Fruit fly (Drosophila melanogaster): ENCODE measurements around the gene Prosbeta6.

Gene Prosbeta6

DNA sequence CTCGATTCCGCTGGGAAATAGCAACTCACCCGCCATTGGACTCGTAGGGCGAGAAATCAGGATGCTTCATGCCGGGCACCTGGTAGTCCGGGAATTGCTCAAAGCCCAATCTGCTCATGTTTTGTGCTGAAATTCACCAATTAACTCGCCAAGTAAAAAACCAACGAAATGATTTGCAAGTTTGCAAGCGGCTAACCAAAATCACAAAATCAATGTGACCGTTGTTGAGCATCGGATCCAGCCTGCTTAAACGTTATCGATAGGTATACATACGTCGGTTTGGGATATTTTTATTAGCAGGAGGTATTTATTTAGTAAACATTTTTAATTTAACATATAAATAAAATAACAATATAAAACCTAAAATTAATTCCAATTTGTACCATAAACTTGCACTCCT is at the start of gene Prosbeta6:
TSS of gene Prosbeta6 (minus strand) at position 218 of the 400 bp plus-strand sequence.
- TF ChIP-seq pan (optimal IDR thresholded peaks at IDR 0.05) (no peak), usp (GFP tag; optimal IDR thresholded peaks at IDR 0.05) (no peak), Dll (optimal IDR thresholded peaks at IDR 0.05) (no peak), CG8478 (optimal IDR thresholded peaks at IDR 0.05) (no peak), psq (optimal IDR thresholded peaks at IDR 0.05) (no peak), EcR (GFP tag; optimal IDR thresholded peaks at IDR 0.05) (no peak)

DNA sequence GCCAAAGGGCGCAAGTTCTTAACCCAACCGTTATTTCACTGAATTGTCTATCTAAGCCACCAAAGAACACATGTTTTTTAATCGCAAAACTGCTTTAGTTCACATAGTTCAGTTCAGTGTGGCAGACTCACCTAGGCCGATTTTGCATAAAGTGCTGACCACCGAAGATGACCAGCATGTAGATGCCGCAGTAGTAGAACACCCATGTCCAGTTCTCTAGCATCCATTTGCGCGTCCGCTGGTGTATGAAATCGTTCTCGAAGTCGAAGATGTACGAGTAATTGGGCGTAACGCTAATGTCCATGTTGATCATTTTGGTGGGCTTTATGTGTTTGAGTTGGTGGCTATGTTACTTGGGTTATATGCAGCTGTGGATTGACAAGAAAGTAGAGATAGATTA is 48.9 kb upstream of the Prosbeta6 start:
- TF ChIP-seq CG8478 (optimal IDR thresholded peaks at IDR 0.05) (no peak), psq (optimal IDR thresholded peaks at IDR 0.05) (no peak), EcR (GFP tag; optimal IDR thresholded peaks at IDR 0.05) (no peak), pan (optimal IDR thresholded peaks at IDR 0.05) (no peak), Dll (optimal IDR thresholded peaks at IDR 0.05) (no peak), usp (GFP tag; optimal IDR thresholded peaks at IDR 0.05) (no peak)

DNA sequence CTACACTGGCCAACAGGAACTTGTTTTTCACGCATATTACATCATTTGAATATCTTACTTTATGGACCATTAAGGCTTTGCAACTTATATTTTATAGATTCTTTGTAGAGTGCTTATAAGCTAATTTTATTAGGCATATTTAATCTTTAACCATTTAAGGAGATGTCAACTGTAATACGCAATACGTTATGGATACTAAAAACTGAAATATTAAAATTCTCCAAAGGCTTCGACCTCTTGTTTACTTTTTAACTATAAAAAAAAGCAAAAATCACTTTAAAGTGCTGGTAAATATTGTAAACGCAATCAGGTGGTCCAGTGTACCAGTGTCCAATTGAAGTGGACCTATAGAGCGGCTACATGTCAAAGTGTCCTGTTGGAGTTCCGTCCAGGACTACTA is 46.8 kb upstream of the Prosbeta6 start:
- TF ChIP-seq CG8478 (optimal IDR thresholded peaks at IDR 0.05) (no peak), usp (GFP tag; optimal IDR thresholded peaks at IDR 0.05) (no peak), EcR (GFP tag; optimal IDR thresholded peaks at IDR 0.05) (no peak), psq (optimal IDR thresholded peaks at IDR 0.05) (no peak), Dll (optimal IDR thresholded peaks at IDR 0.05) (no peak), pan (optimal IDR thresholded peaks at IDR 0.05) (no peak)

DNA sequence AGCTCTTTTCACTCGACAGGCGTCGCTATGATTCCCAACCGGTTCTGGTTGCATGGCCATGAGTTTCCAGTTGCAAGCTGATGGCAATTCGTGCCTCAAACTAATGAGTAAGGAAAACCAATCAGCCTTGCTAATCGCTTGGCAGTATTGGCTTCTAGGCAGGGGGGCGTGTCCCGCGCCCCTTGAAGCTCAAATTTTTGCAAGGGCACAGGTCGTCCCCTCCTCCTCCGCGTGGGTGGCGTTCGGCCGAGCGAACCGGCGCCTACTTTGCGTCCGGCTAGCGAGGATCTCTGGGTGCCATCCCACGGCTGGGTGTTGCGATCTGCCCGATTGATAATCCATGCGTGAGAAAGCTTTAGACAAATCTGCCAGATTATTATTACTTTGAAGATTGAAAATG is 43.5 kb upstream of the Prosbeta6 start:
- TF ChIP-seq CG8478 (optimal IDR thresholded peaks at IDR 0.05) (no peak), psq (optimal IDR thresholded peaks at IDR 0.05) (no peak), Dll (optimal IDR thresholded peaks at IDR 0.05) (no peak), pan (optimal IDR thresholded peaks at IDR 0.05) (no peak), EcR (GFP tag; optimal IDR thresholded peaks at IDR 0.05) (no peak), usp (GFP tag; optimal IDR thresholded peaks at IDR 0.05) (no peak)

DNA sequence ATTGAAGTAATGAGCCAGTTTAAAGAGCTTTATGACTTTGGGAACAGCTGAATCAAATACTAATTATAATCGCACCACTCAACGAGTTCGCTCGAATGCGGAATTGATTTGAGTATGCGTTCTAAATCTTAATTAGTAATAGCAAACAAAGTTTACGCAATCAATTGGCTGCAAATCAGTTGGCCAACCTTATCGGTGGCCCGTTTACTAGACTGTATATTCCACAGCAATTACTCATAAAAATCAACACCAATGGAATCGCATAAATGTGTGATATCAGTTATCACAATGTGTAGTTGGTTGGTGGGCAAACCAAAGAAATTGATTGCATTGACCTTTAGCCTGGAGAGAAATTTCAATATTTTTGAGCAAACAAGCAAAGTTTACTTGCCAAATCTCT is 42.3 kb upstream of the Prosbeta6 start:
- TF ChIP-seq psq (optimal IDR thresholded peaks at IDR 0.05) (no peak), CG8478 (optimal IDR thresholded peaks at IDR 0.05) (no peak), pan (optimal IDR thresholded peaks at IDR 0.05) (no peak), EcR (GFP tag; optimal IDR thresholded peaks at IDR 0.05) (no peak), Dll (optimal IDR thresholded peaks at IDR 0.05) (no peak), usp (GFP tag; optimal IDR thresholded peaks at IDR 0.05) (no peak)

DNA sequence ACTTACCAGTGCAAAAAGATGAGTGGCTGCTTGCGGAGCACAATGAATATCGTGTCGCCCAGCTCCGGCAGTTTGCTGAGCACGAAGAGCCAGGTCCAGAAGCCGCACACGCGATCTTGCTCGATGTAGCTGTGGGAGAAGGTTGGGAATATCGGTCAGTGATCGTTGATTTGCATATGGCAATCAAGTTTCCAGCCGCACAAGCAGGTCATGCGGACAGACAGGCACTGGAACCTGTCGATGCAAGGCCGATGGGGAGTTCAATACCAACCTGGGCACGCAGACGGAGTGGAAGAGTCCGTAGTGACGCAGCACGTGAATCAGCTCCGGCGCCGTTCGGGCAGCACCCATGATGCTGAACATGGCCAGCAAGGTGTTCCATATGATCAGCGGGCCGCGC is 40.9 kb upstream of the Prosbeta6 start:
- TF ChIP-seq EcR (GFP tag; optimal IDR thresholded peaks at IDR 0.05) (no peak), pan (optimal IDR thresholded peaks at IDR 0.05) (no peak), psq (optimal IDR thresholded peaks at IDR 0.05) (no peak), usp (GFP tag; optimal IDR thresholded peaks at IDR 0.05) (no peak)

DNA sequence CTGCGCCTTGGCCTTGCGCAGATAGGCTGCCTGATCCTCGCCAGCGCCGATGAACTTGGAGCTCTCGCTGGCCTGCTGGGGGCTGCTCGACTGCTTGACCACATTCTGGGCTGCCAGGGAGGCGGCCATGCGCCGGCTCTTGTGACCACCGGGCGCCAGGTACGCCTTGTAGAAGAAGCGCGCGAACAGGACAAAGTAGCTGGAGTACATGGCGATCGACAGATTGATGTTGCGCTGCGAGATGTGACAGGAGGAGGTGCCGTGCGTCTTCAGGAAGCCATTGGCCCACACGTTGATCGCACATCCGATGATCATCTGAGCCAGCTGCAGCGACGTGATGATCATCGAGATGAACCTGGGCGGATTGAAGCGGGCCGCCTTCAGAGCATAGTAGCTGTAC is 39.9 kb upstream of the Prosbeta6 start:
- TF ChIP-seq EcR (GFP tag; optimal IDR thresholded peaks at IDR 0.05): no peak
- TF ChIP-seq Dll (optimal IDR thresholded peaks at IDR 0.05): no peak
- no peak for TF ChIP-seq CG8478 (optimal IDR thresholded peaks at IDR 0.05)
- no peak for TF ChIP-seq psq (optimal IDR thresholded peaks at IDR 0.05)
- no peak for TF ChIP-seq usp (GFP tag; optimal IDR thresholded peaks at IDR 0.05)
- no peak for TF ChIP-seq pan (optimal IDR thresholded peaks at IDR 0.05)

DNA sequence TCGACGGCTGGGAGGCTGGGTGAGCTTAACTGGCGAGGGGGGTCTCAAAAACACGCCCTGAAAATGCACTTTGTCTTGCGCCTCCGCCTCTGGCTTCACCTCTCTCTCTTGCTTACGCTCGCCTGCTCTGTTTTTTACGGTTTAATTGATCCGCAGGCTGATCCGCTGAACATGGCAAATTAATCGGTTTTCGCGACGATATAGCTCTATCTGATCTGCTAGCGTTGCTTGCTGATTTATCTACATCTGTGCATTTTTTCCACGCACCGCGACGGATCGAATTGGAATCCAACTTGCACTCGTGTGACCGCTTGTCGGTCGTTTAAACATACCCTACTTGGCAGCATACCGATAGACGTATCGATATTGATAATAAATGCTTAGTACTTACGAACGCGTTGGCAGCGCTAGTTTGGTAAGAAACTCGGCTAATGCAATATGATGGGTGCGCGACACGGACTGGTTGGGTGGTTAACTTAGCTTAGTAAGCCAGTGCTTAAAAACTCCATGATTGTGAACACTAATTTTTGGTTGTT is 37.4 kb upstream of the Prosbeta6 start, which contains the start of gene Abl:
TSS of gene Abl (minus strand) at position 305 of the 536 bp plus-strand sequence.
- TF ChIP-seq CG8478 (optimal IDR thresholded peaks at IDR 0.05): no peak
- TF ChIP-seq pan (optimal IDR thresholded peaks at IDR 0.05): no peak
- TF ChIP-seq Dll (optimal IDR thresholded peaks at IDR 0.05): no peak
- no peak for TF ChIP-seq EcR (GFP tag; optimal IDR thresholded peaks at IDR 0.05)
- no peak for TF ChIP-seq usp (GFP tag; optimal IDR thresholded peaks at IDR 0.05)
- no peak for TF ChIP-seq psq (optimal IDR thresholded peaks at IDR 0.05)

DNA sequence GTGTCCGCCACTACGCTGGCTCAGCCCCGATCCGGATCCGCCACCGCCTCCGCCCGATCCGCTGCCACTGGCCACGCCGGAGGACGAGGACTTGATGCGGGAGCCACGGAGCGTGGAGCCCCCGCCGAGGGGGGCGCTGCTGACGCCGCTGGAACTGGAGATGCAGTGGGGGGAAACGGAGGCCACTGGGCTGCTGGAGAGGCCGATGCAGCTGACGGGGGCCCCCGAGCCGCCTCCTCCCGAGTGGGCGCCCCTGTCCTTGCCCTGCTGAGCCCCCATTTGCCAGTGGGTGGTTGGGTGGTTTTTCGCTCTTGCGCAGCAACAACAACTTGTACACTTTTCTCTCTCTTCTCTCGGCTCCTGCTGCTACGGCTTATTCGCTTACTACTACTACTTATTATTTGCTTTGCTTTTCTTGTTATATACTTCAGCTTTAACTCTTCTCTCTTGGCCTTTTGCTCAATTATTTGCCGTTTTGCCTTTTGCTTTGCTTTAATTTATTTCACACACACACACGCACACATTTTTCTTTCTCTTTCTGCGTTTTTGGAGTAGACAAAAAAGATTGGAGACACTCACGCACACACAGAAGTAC is 36.7 kb upstream of the Prosbeta6 start:
- no peak for TF ChIP-seq CG8478 (optimal IDR thresholded peaks at IDR 0.05)
- no peak for TF ChIP-seq pan (optimal IDR thresholded peaks at IDR 0.05)
- no peak for TF ChIP-seq EcR (GFP tag; optimal IDR thresholded peaks at IDR 0.05)
- TF ChIP-seq psq (optimal IDR thresholded peaks at IDR 0.05): no peak
- no peak for TF ChIP-seq Dll (optimal IDR thresholded peaks at IDR 0.05)
- no peak for TF ChIP-seq usp (GFP tag; optimal IDR thresholded peaks at IDR 0.05)

DNA sequence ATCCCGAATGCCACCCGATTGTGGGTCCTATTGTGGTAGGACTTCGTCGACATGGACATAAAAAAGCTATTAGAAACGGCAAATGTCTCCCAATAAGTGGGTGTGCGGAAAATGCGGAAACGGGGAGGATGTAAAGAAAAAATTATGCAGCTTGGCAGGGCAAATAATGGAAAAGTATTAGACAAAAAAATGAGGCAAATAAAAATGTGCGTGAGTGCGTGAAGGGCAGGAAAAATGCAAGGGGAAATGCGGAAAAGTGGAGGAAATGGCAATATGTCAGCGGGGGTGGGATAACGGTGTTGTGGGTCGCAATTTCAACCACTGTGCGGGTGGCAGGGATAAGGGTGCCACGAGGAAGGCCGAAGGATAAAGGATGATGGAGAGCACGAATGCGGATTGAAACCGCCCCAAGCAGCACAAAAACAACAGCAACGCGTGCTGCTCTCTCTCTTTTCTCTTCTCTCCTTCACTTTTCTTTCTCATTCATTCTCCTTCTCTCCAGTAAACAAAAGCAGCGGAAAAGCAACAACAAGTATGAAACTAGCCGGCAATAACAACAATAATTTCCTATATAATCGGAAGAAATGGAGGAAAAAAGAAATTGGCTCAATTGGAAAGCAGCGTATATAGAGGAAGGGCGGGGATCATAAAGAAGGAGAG is 35.2 kb upstream of the Prosbeta6 start:
- TF ChIP-seq usp (GFP tag; optimal IDR thresholded peaks at IDR 0.05) (no peak), EcR (GFP tag; optimal IDR thresholded peaks at IDR 0.05) (no peak), Dll (optimal IDR thresholded peaks at IDR 0.05) (no peak), pan (optimal IDR thresholded peaks at IDR 0.05) (no peak), CG8478 (optimal IDR thresholded peaks at IDR 0.05) (no peak), psq (optimal IDR thresholded peaks at IDR 0.05) (no peak)

DNA sequence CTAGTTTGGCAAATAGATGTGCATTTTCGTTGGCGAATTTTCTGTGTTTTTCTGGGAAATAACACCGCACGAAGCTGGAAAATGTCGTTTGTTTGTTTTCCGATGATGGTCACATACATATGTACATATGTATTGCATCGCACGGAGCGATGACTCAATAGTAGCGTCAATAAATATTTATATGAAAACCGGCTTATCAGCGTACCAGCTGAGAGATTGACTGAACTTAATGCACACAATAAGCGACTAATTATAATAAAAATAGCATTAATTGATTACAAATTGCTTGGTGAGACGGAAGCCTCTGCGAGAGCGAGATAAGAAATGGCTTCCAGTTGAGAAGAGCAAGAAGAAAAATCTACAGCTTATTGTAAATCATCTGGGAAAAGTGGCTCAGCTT is 34.3 kb upstream of the Prosbeta6 start:
- TF ChIP-seq pan (optimal IDR thresholded peaks at IDR 0.05) (no peak), EcR (GFP tag; optimal IDR thresholded peaks at IDR 0.05) (no peak), CG8478 (optimal IDR thresholded peaks at IDR 0.05) (no peak), psq (optimal IDR thresholded peaks at IDR 0.05) (no peak), usp (GFP tag; optimal IDR thresholded peaks at IDR 0.05) (no peak), Dll (optimal IDR thresholded peaks at IDR 0.05) (no peak)

DNA sequence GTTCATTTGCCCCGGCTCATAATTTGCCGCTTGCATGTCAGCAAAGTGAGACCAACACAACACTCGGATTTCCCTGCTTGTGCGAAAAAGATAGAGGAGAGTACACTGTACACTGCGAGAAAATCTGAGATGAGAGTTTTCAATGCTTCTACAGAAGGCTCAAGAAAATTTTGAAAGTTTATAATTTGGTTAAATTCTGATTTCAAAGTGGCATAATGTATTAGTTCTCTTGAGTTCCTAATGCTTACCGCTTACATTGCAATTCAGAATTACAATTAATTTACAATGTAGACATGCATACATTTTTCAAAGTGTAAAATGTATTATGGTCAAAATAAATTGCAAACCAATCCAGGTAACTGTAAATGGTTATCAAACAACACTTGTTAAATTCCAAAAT is 32.7 kb upstream of the Prosbeta6 start:
- TF ChIP-seq Dll (optimal IDR thresholded peaks at IDR 0.05): no peak
- no peak for TF ChIP-seq pan (optimal IDR thresholded peaks at IDR 0.05)
- TF ChIP-seq CG8478 (optimal IDR thresholded peaks at IDR 0.05): no peak
- no peak for TF ChIP-seq psq (optimal IDR thresholded peaks at IDR 0.05)
- TF ChIP-seq EcR (GFP tag; optimal IDR thresholded peaks at IDR 0.05): no peak
- TF ChIP-seq usp (GFP tag; optimal IDR thresholded peaks at IDR 0.05): no peak

Data from whole organism.